Worm (Caenorhabditis elegans) whole organism, late embryonic: ENCODE results near the gene dnj-17.

Source experiments
- C08G9.2 ChIP-seq: sonication (generic microtip); optimal IDR thresholded peaks from 2 replicates; lab custom pipeline; 2016; ENCODE audit warnings: mild to moderate bottlenecking, missing genetic modification characterization, moderate library complexity, missing compliant biosample characterization
- C38D4.7 ChIP-seq: fragments of 200-800 bp; sonication (Bioruptor generic); optimal IDR thresholded peaks from 2 replicates; lab custom pipeline; 2018; ENCODE audit warnings: mild to moderate bottlenecking, missing genetic modification characterization, moderate library complexity, missing compliant biosample characterization
- K02D7.2 ChIP-seq: sonication (generic microtip); optimal IDR thresholded peaks from 2 replicates; lab custom pipeline; 2017; ENCODE audit warnings: mild to moderate bottlenecking, missing genetic modification characterization, missing compliant biosample characterization
- T23F11.4 ChIP-seq: fragments of 200-800 bp; sonication (Bioruptor generic); optimal IDR thresholded peaks from 2 replicates; lab custom pipeline; 2018; ENCODE audit warnings: mild to moderate bottlenecking, missing genetic modification characterization, missing compliant biosample characterization
- Y22D7AL.16 ChIP-seq: sonication (generic microtip); optimal IDR thresholded peaks from 2 replicates; lab custom pipeline; 2016; ENCODE audit warnings: missing genetic modification characterization, missing compliant biosample characterization
- ahr-1 ChIP-seq: sonication (generic microtip); optimal IDR thresholded peaks from 2 replicates; lab custom pipeline; 2016; ENCODE audit warnings: missing genetic modification characterization, missing compliant biosample characterization
- ama-1 ChIP-seq: fragments of 150-350 bp; optimal IDR thresholded peaks from 2 replicates; lab custom pipeline; 2014
- ceh-2 ChIP-seq: sonication (generic microtip); optimal IDR thresholded peaks from 2 replicates; lab custom pipeline; 2016; ENCODE audit warnings: missing genotype, missing genetic modification characterization, missing compliant biosample characterization
- ceh-31 ChIP-seq: sonication (generic microtip); optimal IDR thresholded peaks from 2 replicates; lab custom pipeline; 2016; ENCODE audit warnings: missing genetic modification characterization, missing compliant biosample characterization
- ceh-34 ChIP-seq: sonication (generic microtip); optimal IDR thresholded peaks from 2 replicates; lab custom pipeline; 2016; ENCODE audit warnings: mild to moderate bottlenecking, missing genetic modification characterization, missing compliant biosample characterization
- ceh-45 ChIP-seq: fragments of 200-800 bp; sonication (Bioruptor generic); IDR thresholded peaks from 2 replicates; pipeline ENCODE4 v1.3.6; 2022; ENCODE audit warnings: missing genetic modification reagents, missing genetic modification characterization, missing compliant biosample characterization
- ceh-9 ChIP-seq: sonication (generic microtip); optimal IDR thresholded peaks from 2 replicates; lab custom pipeline; 2016; ENCODE audit warnings: mild to moderate bottlenecking, missing genetic modification characterization, inconsistent platforms, missing compliant biosample characterization
- dmd-4 ChIP-seq: sonication (generic microtip); optimal IDR thresholded peaks from 2 replicates; lab custom pipeline; 2016; ENCODE audit warnings: borderline replicate concordance, missing genetic modification characterization, missing compliant biosample characterization
- elt-4 ChIP-seq: sonication (generic microtip); optimal IDR thresholded peaks from 2 replicates; lab custom pipeline; 2016; ENCODE audit warnings: missing genetic modification characterization, missing compliant biosample characterization
- ets-4 ChIP-seq: sonication (generic microtip); optimal IDR thresholded peaks from 2 replicates; lab custom pipeline; 2016; ENCODE audit warnings: missing genetic modification characterization, missing compliant biosample characterization
- eyg-1 ChIP-seq: sonication (generic microtip); optimal IDR thresholded peaks from 2 replicates; lab custom pipeline; 2016; ENCODE audit warnings: missing genotype, missing genetic modification characterization, missing compliant biosample characterization
- gmeb-2 ChIP-seq: sonication (generic microtip); optimal IDR thresholded peaks from 2 replicates; lab custom pipeline; 2016; ENCODE audit warnings: missing genetic modification characterization, inconsistent platforms, missing compliant biosample characterization
- hlh-30 ChIP-seq: sonication (generic microtip); optimal IDR thresholded peaks from 2 replicates; lab custom pipeline; 2017; ENCODE audit warnings: antibody characterized with exemption, missing genetic modification characterization, missing compliant biosample characterization; ENCODE audit not compliant: insufficient read depth
- hlh-6 ChIP-seq: sonication (generic microtip); optimal IDR thresholded peaks from 2 replicates; lab custom pipeline; 2016; ENCODE audit warnings: missing genotype, missing genetic modification characterization, missing compliant biosample characterization
- hlh-8 ChIP-seq: sonication (generic microtip); optimal IDR thresholded peaks from 2 replicates; lab custom pipeline; 2016; ENCODE audit warnings: missing genotype, missing genetic modification characterization, missing compliant biosample characterization
- lim-6 ChIP-seq: sonication (generic microtip); optimal IDR thresholded peaks from 2 replicates; lab custom pipeline; 2016; ENCODE audit warnings: missing genetic modification characterization, missing compliant biosample characterization
- lin-11 ChIP-seq: fragments of 200-800 bp; sonication (Bioruptor generic); optimal IDR thresholded peaks from 2 replicates; lab custom pipeline; 2018; ENCODE audit warnings: mild to moderate bottlenecking, missing genetic modification characterization, missing compliant biosample characterization
- madf-2 ChIP-seq: sonication (generic microtip); optimal IDR thresholded peaks from 2 replicates; lab custom pipeline; 2017; ENCODE audit warnings: missing genetic modification characterization, missing compliant biosample characterization
- mec-3 ChIP-seq: sonication (generic microtip); optimal IDR thresholded peaks from 2 replicates; lab custom pipeline; 2016; ENCODE audit warnings: borderline replicate concordance, missing genetic modification characterization, missing compliant biosample characterization
- nfya-1 ChIP-seq: sonication (generic microtip); optimal IDR thresholded peaks from 2 replicates; lab custom pipeline; 2017; ENCODE audit warnings: missing genetic modification characterization, mild to moderate bottlenecking, missing compliant biosample characterization, antibody characterized with exemption, moderate library complexity
- odd-2 ChIP-seq: sonication (generic microtip); optimal IDR thresholded peaks from 2 replicates; lab custom pipeline; 2017; ENCODE audit warnings: antibody characterized with exemption, mild to moderate bottlenecking, missing genetic modification characterization, missing compliant biosample characterization
- pax-1 ChIP-seq: fragments of 150-350 bp; optimal IDR thresholded peaks from 2 replicates; lab custom pipeline; 2014; ENCODE audit warnings: missing biosample characterization, missing genetic modification characterization
- pha-4 ChIP-seq: fragments of 150-350 bp; optimal IDR thresholded peaks from 2 replicates; lab custom pipeline; 2018; ENCODE audit warnings: missing biosample characterization, missing genetic modification reagents, missing genetic modification characterization
- pqm-1 ChIP-seq: sonication (generic microtip); optimal IDR thresholded peaks from 2 replicates; lab custom pipeline; 2016; ENCODE audit warnings: missing genetic modification characterization, missing compliant biosample characterization
- pros-1 ChIP-seq: fragments of 150-350 bp; optimal IDR thresholded peaks from 2 replicates; lab custom pipeline; 2014; ENCODE audit warnings: missing biosample characterization, missing genetic modification reagents, missing genetic modification characterization
- rnt-1 ChIP-seq: sonication (generic microtip); optimal IDR thresholded peaks from 2 replicates; lab custom pipeline; 2016; ENCODE audit warnings: missing genetic modification characterization, missing compliant biosample characterization
- sdc-2 ChIP-seq: sonication (generic microtip); optimal IDR thresholded peaks from 2 replicates; lab custom pipeline; 2016; ENCODE audit warnings: missing genotype, missing genetic modification characterization, missing compliant biosample characterization
- sox-2 ChIP-seq: fragments of 200-800 bp; sonication (Bioruptor generic); IDR thresholded peaks from 2 replicates; pipeline ENCODE4 v1.3.6; 2022; ENCODE audit warnings: missing genetic modification reagents, missing genetic modification characterization, missing compliant biosample characterization
- tbx-7 ChIP-seq: sonication (generic microtip); optimal IDR thresholded peaks from 2 replicates; lab custom pipeline; 2016; ENCODE audit warnings: missing genotype, missing genetic modification characterization, missing compliant biosample characterization
- unc-42 ChIP-seq: sonication (generic microtip); optimal IDR thresholded peaks from 2 replicates; lab custom pipeline; 2016; ENCODE audit warnings: missing genotype, missing genetic modification characterization, missing compliant biosample characterization
- unc-86 ChIP-seq: sonication (generic microtip); optimal IDR thresholded peaks from 2 replicates; lab custom pipeline; 2016; ENCODE audit warnings: missing genetic modification characterization, missing compliant biosample characterization
- ztf-16 ChIP-seq: sonication (generic microtip); optimal IDR thresholded peaks from 2 replicates; lab custom pipeline; 2017; ENCODE audit warnings: missing genetic modification characterization, missing compliant biosample characterization

Gene dnj-17

DNA sequence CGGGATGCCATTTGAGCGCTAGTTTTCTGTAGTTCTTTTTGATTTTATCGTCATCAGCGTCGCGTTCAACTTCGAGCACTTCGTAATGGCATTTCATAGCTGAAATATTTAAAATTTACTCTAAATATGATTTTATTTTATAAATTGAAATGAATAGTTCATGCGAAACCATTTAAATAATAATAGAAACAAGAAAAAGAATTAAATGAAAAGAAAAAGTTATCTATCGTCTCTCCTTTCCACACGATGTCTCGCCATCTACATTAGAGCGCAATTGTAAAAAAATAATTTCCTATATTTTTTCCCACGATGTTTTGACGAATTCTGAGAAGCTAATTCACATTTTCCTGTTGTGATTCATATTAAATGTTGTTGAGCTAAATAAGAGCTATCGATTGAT, at the start of gene dnj-17:
TSS of gene dnj-17 (minus strand) at position 101 of the 400 bp plus-strand sequence.
- TF ChIP-seq pqm-1 (tag; lab: Kevin White, UChicago) (no peak), sox-2 (GFP tag; lab: Robert Waterston, UW) (no peak), odd-2 (no peak), madf-2 (tag; lab: Kevin White, UChicago) (no peak), C38D4.7 (GFP tag; lab: Kevin White, UChicago) (no peak), lin-11 (tag; lab: Kevin White, UChicago) (no peak), gmeb-2 (tag; lab: Kevin White, UChicago) (no peak), mec-3 (tag; lab: Kevin White, UChicago) (no peak)

DNA sequence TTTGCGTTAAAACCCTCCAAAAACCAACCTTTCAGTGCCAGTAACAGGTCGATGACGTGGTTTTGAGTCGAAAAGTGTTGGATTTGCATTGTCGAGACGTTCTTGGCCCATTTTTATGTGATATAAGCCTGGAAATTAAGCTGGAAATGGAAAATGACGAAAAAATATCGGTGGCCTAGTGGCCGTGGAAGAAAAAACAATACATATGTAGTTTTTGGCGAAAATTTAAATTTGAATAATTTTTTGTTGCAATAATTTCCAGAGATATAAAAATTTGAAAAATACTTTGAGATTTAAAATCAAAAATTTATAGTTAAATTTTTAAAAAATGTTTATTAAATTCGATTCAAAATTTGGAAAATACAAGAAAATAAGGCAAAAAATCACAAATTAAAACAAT, 46.3 kb upstream of the dnj-17 start, which contains the start of gene ciao-2B:
TSS of gene ciao-2B (minus strand) at position 130 of the 400 bp plus-strand sequence.
- TF ChIP-seq ets-4 (tag; lab: Kevin White, UChicago) (peak; percentile 62), rnt-1 (no peak), sdc-2 (tag; lab: Kevin White, UChicago) (no peak), tbx-7 (tag; lab: Kevin White, UChicago) (peak; percentile 5), gmeb-2 (tag; lab: Kevin White, UChicago) (no peak), pros-1 (no peak), C08G9.2 (tag; lab: Kevin White, UChicago) (peak; percentile 70), ceh-2 (tag; lab: Kevin White, UChicago) (peak; percentile 25), K02D7.2 (no peak), ceh-31 (tag; lab: Kevin White, UChicago) (peak; percentile 66), hlh-8 (tag; lab: Kevin White, UChicago) (peak; percentile 28)

DNA sequence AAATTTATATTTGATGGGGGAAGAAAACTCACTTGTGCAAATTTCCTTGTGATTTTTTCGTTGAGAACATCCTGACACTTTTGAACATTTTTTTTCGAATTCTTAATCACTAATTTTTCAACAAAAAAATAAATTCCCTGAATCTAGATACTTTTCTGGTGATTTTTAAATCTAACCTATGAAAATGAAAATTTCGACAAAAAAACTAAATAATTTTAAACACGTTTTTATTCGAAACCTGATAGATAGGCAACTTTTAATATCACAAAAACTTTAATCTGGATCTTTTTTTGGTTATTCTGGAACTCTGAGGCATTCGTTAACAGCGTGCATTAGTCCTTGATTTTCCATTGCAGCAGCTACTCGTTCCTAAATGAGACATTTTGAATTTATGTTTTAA, 43.7 kb upstream of the dnj-17 start, which contains the start of gene F45G2.9:
TSS of gene F45G2.9 (minus strand) at position 101 of the 400 bp plus-strand sequence.
- no peak for TF ChIP-seq pha-4 (tag; lab: Kevin White, UChicago)

DNA sequence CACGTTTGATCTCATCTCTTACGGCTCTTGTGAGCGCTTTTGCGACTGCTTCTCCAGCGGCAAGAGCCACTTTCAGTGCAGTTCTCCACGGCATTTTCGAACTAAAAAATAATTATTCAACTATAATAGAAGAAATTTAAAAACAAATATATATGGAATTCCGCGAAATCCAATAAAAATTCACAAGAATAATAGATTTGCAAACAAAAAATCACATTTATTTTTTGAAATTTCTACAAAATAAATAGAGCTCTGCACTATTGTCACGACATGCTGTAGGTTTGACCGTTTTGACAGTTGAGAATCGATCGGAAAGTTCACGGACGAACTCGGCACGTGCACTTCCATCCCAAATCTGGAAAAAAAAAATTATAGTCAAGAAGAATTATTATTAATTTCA, 42.4 kb upstream of the dnj-17 start, which contains the start of gene F45G2.8:
TSS of gene F45G2.8 (minus strand) at position 101 of the 400 bp plus-strand sequence.
- TF ChIP-seq nfya-1 (tag; lab: Kevin White, UChicago) (no peak), ama-1 (lab: Kevin White, UChicago) (no peak), pax-1 (tag; lab: Kevin White, UChicago) (no peak), unc-42 (no peak), elt-4 (no peak), hlh-30 (no peak), ztf-16 (tag; lab: Kevin White, UChicago) (no peak), eyg-1 (tag; lab: Kevin White, UChicago) (no peak), Y22D7AL.16 (tag; lab: Kevin White, UChicago) (no peak)
- TF ChIP-seq, all 69 proteins: peak for 0

DNA sequence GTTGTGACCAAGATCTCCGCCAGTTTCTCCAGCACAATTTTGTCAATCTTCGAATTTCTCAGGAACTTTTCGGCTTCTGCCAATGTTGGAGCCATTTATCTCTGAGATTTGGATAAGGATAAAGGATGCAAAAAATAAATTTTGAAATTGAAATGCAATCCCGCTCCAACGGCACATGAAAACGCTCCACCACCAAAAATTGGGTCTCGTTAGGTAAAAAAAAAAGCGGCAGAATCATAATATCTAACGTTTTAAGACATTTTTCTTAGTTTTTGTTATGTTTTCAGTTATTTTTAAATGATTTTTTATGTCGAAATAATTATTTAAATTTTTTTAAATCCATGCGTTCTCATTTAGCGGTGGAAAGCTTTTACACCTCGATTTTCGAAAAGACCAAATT, 41.3 kb upstream of the dnj-17 start, which contains the start of gene F45G2.7:
TSS of gene F45G2.7 (minus strand) at position 101 of the 400 bp plus-strand sequence.
- TF ChIP-seq ceh-45 (GFP tag; lab: Robert Waterston, UW) (no peak), ahr-1 (tag; lab: Kevin White, UChicago) (no peak), ceh-2 (tag; lab: Kevin White, UChicago) (no peak), ceh-9 (tag; lab: Kevin White, UChicago) (no peak), hlh-6 (tag; lab: Kevin White, UChicago) (no peak), tbx-7 (tag; lab: Kevin White, UChicago) (no peak), unc-86 (tag; lab: Kevin White, UChicago) (no peak), ceh-31 (tag; lab: Kevin White, UChicago) (no peak), T23F11.4 (no peak), odd-2 (no peak), lim-6 (tag; lab: Kevin White, UChicago) (no peak), ceh-34 (tag; lab: Kevin White, UChicago) (no peak), dmd-4 (tag; lab: Kevin White, UChicago) (no peak), pros-1 (no peak)
- TF ChIP-seq, all 69 proteins: peak for 0
